Worm (Caenorhabditis elegans): ENCODE measurements around the gene T24E12.11.

DNA sequence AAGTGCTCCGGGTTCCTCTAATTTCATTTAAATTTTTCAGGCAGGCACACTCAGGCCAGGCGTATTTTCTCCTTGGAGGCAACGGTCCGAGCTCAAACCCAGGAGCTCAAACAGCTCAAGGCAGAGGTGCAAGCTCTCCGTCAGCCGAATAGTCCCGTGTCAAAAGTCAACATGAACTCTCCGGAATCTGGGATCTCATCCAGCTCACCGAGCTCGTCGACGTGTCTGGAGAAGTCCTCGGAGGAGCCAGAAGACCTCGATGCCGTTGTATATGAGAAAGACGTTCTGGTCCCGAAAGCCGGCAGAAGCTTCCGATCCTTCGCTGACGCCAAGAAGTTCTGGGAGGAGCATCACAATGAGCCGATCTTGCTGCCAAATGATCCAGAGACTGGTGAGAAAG is 6.4 kb upstream of the T24E12.11 start:
- TF ChIP-seq hnd-1 (tag; optimal IDR thresholded peaks at IDR 0.05) (no peak), tbx-37 (GFP tag; conservative IDR thresholded peaks at IDR 0.05) (no peak), sea-1 (GFP tag; conservative IDR thresholded peaks at IDR 0.05) (no peak), hmbx-1 (tag; optimal IDR thresholded peaks at IDR 0.05) (no peak), ama-1 (optimal IDR thresholded peaks at IDR 0.05) (no peak)
